Fruit fly (Drosophila melanogaster) whole organism, embryonic: ENCODE measurements around the gene IntS14.

Source experiments
- CG14014 ChIP-seq: fragments of 200-800 bp; sonication (Bioruptor generic); IDR thresholded peaks from 2 replicates; pipeline ENCODE4 v1.3.6; 2022; ENCODE audit warnings: missing biosample characterization, missing genetic modification characterization
- CG15073 ChIP-seq: fragments of 200-800 bp; sonication (Bioruptor generic); optimal IDR thresholded peaks from 2 replicates; lab custom pipeline; 2016; ENCODE audit warnings: missing biosample characterization, missing genetic modification characterization
- CG2116 ChIP-seq: fragments of 200-800 bp; sonication (Bioruptor generic); optimal IDR thresholded peaks from 3 replicates; lab custom pipeline; 2018; ENCODE audit warnings: missing biosample characterization, mild to moderate bottlenecking, missing genetic modification characterization
- CG8388 ChIP-seq: fragments of 200-800 bp; sonication (Bioruptor generic); optimal IDR thresholded peaks from 2 replicates; lab custom pipeline; 2019; ENCODE audit warnings: missing biosample characterization, mild to moderate bottlenecking, missing genetic modification characterization, moderate library complexity
- Hmr ChIP-seq: fragments of 200-800 bp; sonication (Bioruptor generic); optimal IDR thresholded peaks from 3 replicates; lab custom pipeline; 2017; ENCODE audit warnings: mild to moderate bottlenecking, missing biosample characterization, missing genetic modification reagents, missing genetic modification characterization
- Pdp1 ChIP-seq, 2 experiments: fragments of 200-800 bp; sonication (Bioruptor generic); optimal IDR thresholded peaks; 3 replicates each; lab custom pipeline; 2016; ENCODE audit warnings: missing biosample characterization in 2 of 2, missing genetic modification characterization in 2 of 2, mild to moderate bottlenecking in 1 of 2, moderate library complexity in 1 of 2
- dmrt11E ChIP-seq: fragments of 200-800 bp; sonication (Bioruptor generic); optimal IDR thresholded peaks from 3 replicates; lab custom pipeline; 2018; ENCODE audit warnings: missing biosample characterization, mild to moderate bottlenecking, missing genetic modification characterization, moderate library complexity
- unpg ChIP-seq: fragments of 200-800 bp; sonication (Bioruptor generic); optimal IDR thresholded peaks from 3 replicates; lab custom pipeline; 2018; ENCODE audit warnings: missing biosample characterization, mild to moderate bottlenecking, missing genetic modification characterization, moderate library complexity

DNA sequence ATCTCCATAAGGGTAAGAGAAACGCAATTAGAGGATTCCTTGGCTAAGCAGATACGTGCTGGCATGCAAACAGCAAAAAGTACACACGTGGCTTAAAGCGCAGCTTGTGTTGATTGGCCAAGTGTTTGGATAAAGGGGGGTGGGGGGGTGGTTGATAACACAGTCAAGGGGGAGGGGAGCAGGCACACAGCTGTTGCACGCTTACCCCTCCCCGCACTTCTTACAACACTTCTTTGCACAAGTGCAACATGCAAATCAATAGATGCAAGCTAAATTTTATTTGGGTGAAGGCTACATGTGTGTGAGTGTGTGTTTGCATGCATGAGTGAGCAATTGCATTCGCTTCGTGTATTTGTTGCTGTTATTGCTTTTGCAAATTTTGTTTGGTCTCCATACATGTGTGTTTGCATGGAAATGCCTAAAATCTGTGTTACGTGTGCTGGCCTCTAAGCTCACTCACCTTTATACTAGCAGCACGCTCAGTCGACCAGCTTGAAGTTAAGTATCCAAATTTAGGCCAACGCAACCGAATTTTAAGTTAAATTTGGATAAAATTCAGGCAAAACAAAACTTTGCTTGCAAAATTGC lies 35.8 kb upstream of the IntS14 start:
- TF ChIP-seq CG14014 (GFP tag; lab: Robert Waterston, UW) = no peak
- no peak for TF ChIP-seq Hmr
- no peak for TF ChIP-seq Pdp1 (GFP tag; optimal IDR thresholded peaks at IDR 0.05; lab: Kevin White, UChicago)
- TF ChIP-seq CG2116 = no peak
- TF ChIP-seq unpg (GFP tag; lab: Kevin White, UChicago) = no peak
- TF ChIP-seq CG8388 (GFP tag; lab: Kevin White, UChicago) = no peak
- no peak for TF ChIP-seq dmrt11E (tag; lab: Kevin White, UChicago)
- no peak for TF ChIP-seq CG15073 (GFP tag; lab: Kevin White, UChicago)
